Fruit fly (Drosophila melanogaster): ENCODE data around the gene Trs33.
A peak's percentile ranks its signal among the peaks of the same experiment; 100 is the strongest.

Gene Trs33

DNA sequence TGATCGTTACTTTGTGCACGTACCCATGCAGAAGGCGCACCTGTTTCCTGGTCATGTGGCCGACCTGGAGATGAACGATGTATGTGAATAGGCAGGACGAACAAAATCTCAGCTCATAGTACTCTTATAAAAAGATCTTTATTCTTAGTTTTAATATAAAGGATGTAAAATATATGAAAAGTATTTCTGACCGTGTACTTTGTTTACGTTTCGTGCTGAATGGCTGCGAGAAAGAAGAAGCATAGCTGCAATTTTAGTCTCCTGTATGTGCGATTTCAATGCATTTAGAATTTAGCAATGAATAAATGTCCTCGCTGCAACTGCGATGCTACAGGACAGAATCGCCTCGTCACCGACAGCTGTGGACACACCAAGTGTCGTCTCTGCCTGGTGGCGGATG, 3.0 kb downstream of the Trs33 start, which contains the start of the genes CG42726 and CG42727 (continued):
- TF ChIP-seq CG2120 (GFP tag; optimal IDR thresholded peaks at IDR 0.05) (peak; percentile 62), sug (tag; optimal IDR thresholded peaks at IDR 0.05) (no peak), Kr (GFP tag; optimal IDR thresholded peaks at IDR 0.05) (no peak), Dref (GFP tag; IDR thresholded peaks at IDR 0.05) (peak; percentile 41; the same call in 1 of the 2 replicates), vnd (GFP tag; IDR thresholded peaks at IDR 0.05; ENCODE audit: partially characterized antibody) (no peak), al (GFP tag; IDR thresholded peaks at IDR 0.05) (no peak), CG17328 (GFP tag; IDR thresholded peaks at IDR 0.05) (no peak), CG31441 (GFP tag; IDR thresholded peaks at IDR 0.05) (no peak; the same call in 1 of the 2 replicates), Hsf (GFP tag; optimal IDR thresholded peaks at IDR 0.05) (peak; percentile 55), CG4820 (GFP tag; optimal IDR thresholded peaks at IDR 0.05) (no peak), CG3163 (GFP tag; optimal IDR thresholded peaks at IDR 0.05) (no peak), Drgx (GFP tag; IDR thresholded peaks at IDR 0.05) (peak; percentile 62; the same call in 1 of the 2 replicates), ftz-f1 (GFP tag; optimal IDR thresholded peaks at IDR 0.05) (no peak), dan (GFP tag; IDR thresholded peaks at IDR 0.05) (no peak), br (optimal IDR thresholded peaks at IDR 0.05) (no peak), CG17802 (tag; optimal IDR thresholded peaks at IDR 0.05) (no peak), pan (optimal IDR thresholded peaks at IDR 0.05) (no peak), pan (GFP tag; optimal IDR thresholded peaks at IDR 0.05 in 1 of 2, IDR thresholded peaks at IDR 0.05 in 1 of 2) (peak in 1 of 2 experiments; percentile 48), Dfd (GFP tag; optimal IDR thresholded peaks at IDR 0.05) (no peak), BtbVII (GFP tag; optimal IDR thresholded peaks at IDR 0.05) (no peak), nerfin-1 (tag; optimal IDR thresholded peaks at IDR 0.05) (peak; percentile 54), CG6854 (GFP tag; optimal IDR thresholded peaks at IDR 0.05) (no peak), CG15601 (tag; optimal IDR thresholded peaks at IDR 0.05) (no peak), CG10267 (tag; optimal IDR thresholded peaks at IDR 0.05) (no peak), gcm2 (GFP tag; optimal IDR thresholded peaks at IDR 0.05) (no peak), Hr39 (optimal IDR thresholded peaks at IDR 0.05) (no peak), peb (GFP tag; IDR thresholded peaks at IDR 0.05) (no peak), CG7372 (GFP tag; IDR thresholded peaks at IDR 0.05) (no peak; the same call in 1 of the 2 replicates), esg (GFP tag; conservative IDR thresholded peaks at IDR 0.05) (0 out of 2 replicates have a peak, but pooled peaks have one; percentile 19), lmd (GFP tag; IDR thresholded peaks at IDR 0.05) (peak; percentile 40), CG9727 (GFP tag; optimal IDR thresholded peaks at IDR 0.05) (peak; percentile 8), row (GFP tag; IDR thresholded peaks at IDR 0.05) (peak; percentile 76), amos (GFP tag; IDR thresholded peaks at IDR 0.05; ENCODE audit: partially characterized antibody) (no peak), cwo (GFP tag; optimal IDR thresholded peaks at IDR 0.05) (no peak), hkb (optimal IDR thresholded peaks at IDR 0.05) (no peak), hkb (GFP tag; IDR thresholded peaks at IDR 0.05) (0 out of 2 replicates have a peak, but pooled peaks have one; percentile 40), btn (GFP tag; optimal IDR thresholded peaks at IDR 0.05) (no peak), Doc2 (GFP tag; IDR thresholded peaks at IDR 0.05) (no peak), CG6654 (GFP tag; optimal IDR thresholded peaks at IDR 0.05) (no peak), sd (tag; optimal IDR thresholded peaks at IDR 0.05) (peak; percentile 42), yki (optimal IDR thresholded peaks at IDR 0.05) (no peak), unc-4 (GFP tag; IDR thresholded peaks at IDR 0.05; ENCODE audit: partially characterized antibody) (no peak), gfzf (GFP tag; optimal IDR thresholded peaks at IDR 0.05) (no peak), lola (GFP tag; optimal IDR thresholded peaks at IDR 0.05) (peak in 1 of 3 experiments; percentile 17), CG15479 (GFP tag; optimal IDR thresholded peaks at IDR 0.05) (no peak), slp2 (GFP tag; optimal IDR thresholded peaks at IDR 0.05) (no peak), zfh2 (GFP tag; optimal IDR thresholded peaks at IDR 0.05) (peak; percentile 26), CG2678 (tag; optimal IDR thresholded peaks at IDR 0.05) (peak; percentile 43), CG10565 (GFP tag; optimal IDR thresholded peaks at IDR 0.05) (no peak), Stat92E (GFP tag; optimal IDR thresholded peaks at IDR 0.05) (no peak), Fer1 (GFP tag; optimal IDR thresholded peaks at IDR 0.05) (peak; percentile 50), Max (GFP tag; optimal IDR thresholded peaks at IDR 0.05) (no peak), CG11398 (GFP tag; optimal IDR thresholded peaks at IDR 0.05) (no peak)

All from whole organism, embryonic.